Fruit fly (Drosophila melanogaster) whole organism: ENCODE measurements around the gene CG6770.
A peak's percentile ranks its signal among the peaks of the same experiment; 100 is the strongest.
"Not testable (repeated sequence)": the region's sequence is repeated elsewhere in the genome, so short reads cannot be mapped to it uniquely, and the experiment has no call there.

Source experiments
- CG8478 ChIP-seq: fragments of >200 bp; optimal IDR thresholded peaks from 2 replicates; lab custom pipeline; 2018; ENCODE audit warnings: inconsistent platforms
- Dll ChIP-seq: fragments of >200 bp; optimal IDR thresholded peaks from 2 replicates; lab custom pipeline; 2017
- EcR ChIP-seq, 2 experiments: fragments of >200 bp; optimal IDR thresholded peaks; 2 replicates each; lab custom pipeline; 2017; ENCODE audit warnings: missing biosample characterization in 2 of 2, missing genetic modification characterization in 2 of 2, missing genetic modification reagents in 2 of 2
- pan ChIP-seq: fragments of >200 bp; optimal IDR thresholded peaks from 2 replicates; lab custom pipeline; 2017
- psq ChIP-seq: fragments of >200 bp; optimal IDR thresholded peaks from 2 replicates; lab custom pipeline; 2017
- usp ChIP-seq: fragments of >200 bp; optimal IDR thresholded peaks from 2 replicates; lab custom pipeline; 2017; ENCODE audit warnings: missing biosample characterization, missing genetic modification characterization, mixed read lengths

The CG6770 gene

DNA sequence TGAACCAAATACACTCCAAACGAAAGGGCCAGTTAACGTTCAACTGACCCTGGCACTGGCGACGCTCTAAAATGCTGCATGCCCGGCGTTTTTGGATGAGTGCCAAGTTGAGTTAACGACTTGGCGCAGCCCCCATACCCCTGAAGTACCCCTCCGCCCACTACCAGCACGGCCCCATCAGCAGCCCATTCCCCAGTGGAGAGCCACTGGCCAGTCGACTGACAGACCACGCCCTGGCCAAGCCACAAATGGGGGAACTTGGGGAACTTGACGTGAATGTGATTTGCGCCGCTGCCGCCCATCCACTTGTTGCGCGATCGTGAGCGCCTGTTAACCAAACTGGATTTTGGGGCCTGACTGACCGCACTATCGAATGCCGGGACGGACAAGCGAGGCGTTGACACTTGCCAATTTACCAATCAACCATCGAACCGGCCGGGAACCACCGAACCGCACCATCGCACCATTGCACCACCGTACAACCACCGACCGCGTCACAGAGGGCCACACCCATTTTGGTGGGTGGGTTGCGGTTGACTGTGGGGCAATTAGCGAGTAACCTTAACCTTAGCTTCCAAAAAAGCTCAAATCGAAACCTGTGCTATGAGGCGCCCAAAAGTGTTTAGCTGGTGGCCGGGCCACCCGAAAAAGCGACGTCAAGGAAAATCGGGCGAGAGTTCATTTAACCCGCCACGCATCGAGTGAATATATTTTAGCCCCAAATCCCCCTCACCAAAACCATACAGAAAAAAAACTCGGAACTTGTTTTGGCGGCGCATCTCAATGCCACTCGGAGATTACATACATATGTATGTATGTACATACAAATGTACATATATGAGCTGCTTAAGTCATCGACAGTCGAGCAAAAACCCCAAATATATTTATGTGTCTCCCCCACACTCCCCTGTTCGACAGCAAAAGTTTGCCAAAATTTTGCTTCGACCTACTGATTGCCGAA is 40.2 kb downstream of the CG6770 start:
- peak; percentile 73 for TF ChIP-seq Dll
- TF ChIP-seq EcR (GFP tag; optimal IDR thresholded peaks at IDR 0.05; lab: Kevin White, UChicago), result peak; percentile 81 to 82
- TF ChIP-seq psq (lab: Kevin White, UChicago), result no peak
- TF ChIP-seq pan (lab: Kevin White, UChicago), result no peak

- TF ChIP-seq psq (lab: Kevin White, UChicago) (no peak), EcR (GFP tag; optimal IDR thresholded peaks at IDR 0.05; lab: Kevin White, UChicago) (peak in 1 of 2 experiments; percentile 51)
Observed at dm6 chr2L:12004211-12004979, 41.5 kb downstream of the CG6770 start.

- TF ChIP-seq CG8478 (lab: Kevin White, UChicago) (no peak), usp (GFP tag; lab: Kevin White, UChicago) (no peak), pan (lab: Kevin White, UChicago) (no peak), EcR (GFP tag; optimal IDR thresholded peaks at IDR 0.05; lab: Kevin White, UChicago) (no peak), Dll (no peak), psq (lab: Kevin White, UChicago) (no peak)
Observed at dm6 chr2L:12003792-12004210, 42.1 kb downstream of the CG6770 start.

DNA sequence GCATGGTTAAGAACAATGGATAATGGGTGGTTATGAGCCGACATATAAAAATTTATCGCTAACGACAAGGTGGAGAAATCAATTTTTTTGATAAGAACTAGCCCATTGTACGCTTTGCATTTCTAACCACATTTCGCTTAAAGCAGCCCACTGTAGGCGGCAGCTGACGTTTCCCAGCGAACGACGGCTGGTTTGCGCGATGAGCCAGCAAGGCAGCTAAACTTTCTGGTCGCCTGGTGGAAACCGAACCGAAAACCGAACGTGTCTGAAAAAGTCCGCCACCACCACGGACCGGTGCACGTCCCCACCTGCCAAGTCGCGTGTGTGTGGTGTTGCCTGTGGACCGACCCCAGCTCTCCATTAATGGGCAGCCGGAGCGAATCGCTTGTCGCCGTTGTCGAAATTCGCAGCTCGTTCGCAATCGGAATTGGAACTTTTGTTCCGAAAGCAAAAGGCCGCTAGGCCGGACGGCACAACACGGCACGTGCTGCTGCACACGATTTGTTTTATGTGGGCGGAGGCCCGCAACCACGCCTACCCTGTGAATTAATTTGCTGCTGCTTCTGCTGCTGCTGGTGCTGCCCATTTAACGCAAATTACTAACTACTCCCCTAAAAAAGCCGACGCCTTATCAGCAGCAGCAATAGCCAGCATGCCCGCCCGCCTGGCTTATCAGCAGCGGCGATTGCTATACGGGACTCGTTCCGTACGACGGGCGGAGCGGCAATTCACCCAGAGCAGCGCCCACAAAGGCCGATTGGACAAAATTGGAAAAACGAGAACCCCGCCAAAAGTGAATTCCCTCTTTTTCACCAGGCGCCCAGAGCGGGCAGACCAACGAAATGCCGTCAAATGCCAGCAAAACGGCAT is 42.8 kb downstream of the CG6770 start:
- TF ChIP-seq pan (lab: Kevin White, UChicago) (no peak), usp (GFP tag; lab: Kevin White, UChicago) (no peak), Dll (peak; percentile 50), EcR (GFP tag; optimal IDR thresholded peaks at IDR 0.05; lab: Kevin White, UChicago) (no peak), psq (lab: Kevin White, UChicago) (no peak), CG8478 (lab: Kevin White, UChicago) (no peak)

- TF ChIP-seq Dll, result no peak
- TF ChIP-seq pan (lab: Kevin White, UChicago), result no peak
- no peak for TF ChIP-seq CG8478 (lab: Kevin White, UChicago)
- TF ChIP-seq usp (GFP tag; lab: Kevin White, UChicago), result no peak
- no peak for TF ChIP-seq psq (lab: Kevin White, UChicago)
- TF ChIP-seq EcR (GFP tag; optimal IDR thresholded peaks at IDR 0.05; lab: Kevin White, UChicago), result no peak
Observed at dm6 chr2L:12002051-12002450, 43.9 kb downstream of the CG6770 start, which contains the start of gene Hacd1. Gene Hacd1, minus strand, starts transcription at chr2L:12002266.

dm6 chr2L:12001132-12001531 is 44.8 kb downstream of the CG6770 start:
- TF ChIP-seq psq (lab: Kevin White, UChicago), result no peak
- no peak for TF ChIP-seq Dll
- no peak for TF ChIP-seq pan (lab: Kevin White, UChicago)
- TF ChIP-seq CG8478 (lab: Kevin White, UChicago), result no peak
- no peak for TF ChIP-seq EcR (GFP tag; optimal IDR thresholded peaks at IDR 0.05; lab: Kevin White, UChicago)
- no peak for TF ChIP-seq usp (GFP tag; lab: Kevin White, UChicago)

DNA sequence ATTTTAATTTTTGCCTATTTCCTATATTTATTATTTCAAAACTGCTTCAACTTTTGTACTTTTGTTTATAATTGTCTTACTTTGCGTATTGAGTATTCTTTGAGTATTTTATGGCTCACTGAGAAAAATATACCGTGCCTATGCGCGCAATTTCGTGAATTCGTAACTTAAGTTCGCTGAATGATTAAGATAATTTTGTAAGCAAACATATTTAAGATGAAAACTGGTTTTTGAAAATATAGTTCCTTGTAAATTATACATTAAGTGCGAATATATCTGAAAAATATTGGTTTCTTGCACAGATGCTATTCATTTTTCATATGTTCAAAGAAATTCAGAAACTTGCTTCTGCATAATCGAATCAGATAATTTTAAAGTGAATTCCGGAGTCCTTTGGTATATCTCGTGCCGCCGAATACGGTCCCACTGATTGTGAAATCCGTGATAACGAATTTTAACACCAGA is 46.6 kb downstream of the CG6770 start, which contains the start of the genes CG18787 and Nfs1:
Gene CG18787 (minus strand): TSS at position 101 of the 465 bp plus-strand sequence.
Gene Nfs1 (plus strand): TSS at position 415 of the 465 bp plus-strand sequence.
- TF ChIP-seq CG8478 (lab: Kevin White, UChicago); pan (lab: Kevin White, UChicago); Dll: not testable (repeated sequence)

DNA sequence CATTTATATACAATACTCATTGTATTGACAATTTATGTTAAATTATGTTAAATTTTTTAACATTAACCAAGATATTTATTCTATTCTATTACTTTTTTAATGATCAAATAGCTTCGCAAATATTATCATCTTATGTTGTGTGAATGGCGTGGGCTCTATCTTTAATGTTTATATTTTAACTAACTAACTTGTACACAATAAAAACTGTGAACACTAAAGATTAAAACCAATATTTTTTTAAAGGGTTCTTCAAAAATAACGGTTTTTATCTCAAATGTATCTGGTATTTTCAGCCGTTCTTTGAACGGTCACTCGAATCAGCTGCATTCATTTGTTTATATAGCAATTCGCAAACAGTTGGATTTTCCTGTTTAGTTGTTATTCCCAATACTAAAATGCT is 49.4 kb downstream of the CG6770 start, which contains the start of gene Ada1-1:
Gene Ada1-1 (plus strand): TSS at position 301 of the 400 bp plus-strand sequence.
- TF ChIP-seq EcR (GFP tag; optimal IDR thresholded peaks at IDR 0.05; lab: Kevin White, UChicago); psq (lab: Kevin White, UChicago); usp (GFP tag; lab: Kevin White, UChicago): not testable (repeated sequence)
